Fruit fly (Drosophila melanogaster): ENCODE results near the gene CG7025.

DNA sequence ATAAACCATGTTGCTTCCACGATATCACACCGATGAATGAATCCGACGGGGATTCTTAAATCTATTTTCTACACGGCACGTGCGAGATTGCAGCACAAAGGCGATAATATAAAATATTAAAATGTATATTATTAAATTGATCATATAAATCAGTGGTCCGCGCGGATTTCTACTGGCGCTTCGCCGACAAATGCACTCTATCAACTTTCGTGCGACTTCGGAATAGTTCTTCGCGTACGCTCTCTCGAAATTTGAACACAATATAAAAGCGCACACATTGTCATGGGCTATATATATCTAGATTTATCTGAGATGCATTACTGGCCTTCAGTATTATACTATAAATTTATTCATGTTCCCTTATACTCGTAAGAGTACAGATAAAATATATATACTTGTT, 24.1 kb upstream of the CG7025 start, which contains the start of gene CG33296:
- no peak for TF ChIP-seq Hr78 (GFP tag; optimal IDR thresholded peaks at IDR 0.05)
- no peak for TF ChIP-seq dmrt93B (GFP tag; optimal IDR thresholded peaks at IDR 0.05)
- no peak for TF ChIP-seq usp (GFP tag; optimal IDR thresholded peaks at IDR 0.05)
